Fruit fly (Drosophila melanogaster): ENCODE measurements around the gene Reps.

Gene Reps

DNA sequence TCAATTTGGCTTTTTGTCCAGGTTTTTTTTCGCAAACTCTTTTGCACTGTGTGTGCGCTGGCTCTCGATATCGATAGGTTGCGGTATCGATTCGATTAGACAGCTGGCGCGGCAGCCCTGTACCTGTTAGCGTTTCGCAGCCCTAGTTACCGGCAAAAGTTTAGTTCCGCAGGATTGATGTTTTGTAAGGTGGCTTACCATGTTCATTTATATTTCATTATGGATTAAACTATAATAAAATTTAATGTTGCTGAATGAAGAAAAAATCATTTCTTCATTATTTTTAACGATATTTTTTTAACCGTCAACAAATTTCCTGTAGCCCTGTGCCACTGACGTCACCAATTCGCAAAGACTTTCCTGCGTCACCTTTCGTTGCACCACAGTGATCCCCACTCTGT lies at the start of gene Reps (continued):
- TF ChIP-seq CG10147 (GFP tag; optimal IDR thresholded peaks at IDR 0.05) (peak; percentile 98), CG32772 (GFP tag; IDR thresholded peaks at IDR 0.05) (peak; percentile 99), vnd (GFP tag; IDR thresholded peaks at IDR 0.05; ENCODE audit: partially characterized antibody) (peak; percentile 52; the same call in 2 of the 3 replicates), NC2β (GFP tag; optimal IDR thresholded peaks at IDR 0.05) (peak; percentile 98), ap (GFP tag; IDR thresholded peaks at IDR 0.05) (peak; percentile 99), CG34422 (GFP tag; IDR thresholded peaks at IDR 0.05) (peak; percentile 100), CG11723 (GFP tag; optimal IDR thresholded peaks at IDR 0.05) (peak; percentile 97), gro (GFP tag; optimal IDR thresholded peaks at IDR 0.05) (peak; percentile 97), Hmx (GFP tag; optimal IDR thresholded peaks at IDR 0.05) (peak; percentile 96), Sin3A (optimal IDR thresholded peaks at IDR 0.05) (peak; percentile 96), HmgZ (tag; optimal IDR thresholded peaks at IDR 0.05) (peak; percentile 99), Ets97D (GFP tag; optimal IDR thresholded peaks at IDR 0.05) (peak; percentile 95), gem (tag; optimal IDR thresholded peaks at IDR 0.05) (peak; percentile 99), Oli (tag; optimal IDR thresholded peaks at IDR 0.05) (peak; percentile 98), CG4404 (GFP tag; IDR thresholded peaks at IDR 0.05) (peak; percentile 100), MBD-R2 (GFP tag; IDR thresholded peaks at IDR 0.05) (peak; percentile 99), CG11247 (GFP tag; IDR thresholded peaks at IDR 0.05) (peak; percentile 99), CG4707 (GFP tag; optimal IDR thresholded peaks at IDR 0.05) (peak; percentile 90), ro (GFP tag; IDR thresholded peaks at IDR 0.05) (peak; percentile 99), PHDP (tag; optimal IDR thresholded peaks at IDR 0.05) (peak; percentile 98), CG9797 (GFP tag; optimal IDR thresholded peaks at IDR 0.05) (peak; percentile 72), Dip2 (GFP tag; IDR thresholded peaks at IDR 0.05) (peak; percentile 76), CG1832 (GFP tag; optimal IDR thresholded peaks at IDR 0.05) (no peak), pnt (GFP tag; optimal IDR thresholded peaks at IDR 0.05) (peak; percentile 98), ssp (GFP tag; IDR thresholded peaks at IDR 0.05) (peak; percentile 94), klu (GFP tag; IDR thresholded peaks at IDR 0.05) (peak; percentile 99), Oaz (GFP tag; IDR thresholded peaks at IDR 0.05) (peak; percentile 97), CG18599 (GFP tag; optimal IDR thresholded peaks at IDR 0.05) (peak; percentile 98), schlank (tag; optimal IDR thresholded peaks at IDR 0.05) (peak; percentile 93), gce (GFP tag; IDR thresholded peaks at IDR 0.05) (peak; percentile 97), Antp (GFP tag; optimal IDR thresholded peaks at IDR 0.05) (peak; percentile 96), CG10959 (GFP tag; IDR thresholded peaks at IDR 0.05) (peak; percentile 99), kni (GFP tag; optimal IDR thresholded peaks at IDR 0.05) (no peak), CG14667 (GFP tag; IDR thresholded peaks at IDR 0.05) (peak; percentile 99), CG14710 (tag; optimal IDR thresholded peaks at IDR 0.05) (peak; percentile 98), CG3726 (GFP tag; IDR thresholded peaks at IDR 0.05) (peak; percentile 98), CG16779 (GFP tag; IDR thresholded peaks at IDR 0.05) (peak; percentile 95), CG18476 (GFP tag; optimal IDR thresholded peaks at IDR 0.05) (peak; percentile 98), dpn (GFP tag; optimal IDR thresholded peaks at IDR 0.05) (peak; percentile 99), tx (GFP tag; optimal IDR thresholded peaks at IDR 0.05) (peak; percentile 96), Mrtf (GFP tag; IDR thresholded peaks at IDR 0.05) (peak; percentile 99), CG31441 (GFP tag; IDR thresholded peaks at IDR 0.05) (peak; percentile 99), B-H1 (GFP tag; IDR thresholded peaks at IDR 0.05) (peak; percentile 99), CG17802 (tag; optimal IDR thresholded peaks at IDR 0.05) (peak; percentile 91), en (GFP tag; optimal IDR thresholded peaks at IDR 0.05) (peak; percentile 95), ac (GFP tag; optimal IDR thresholded peaks at IDR 0.05) (peak; percentile 94), BEAF-32 (GFP tag; optimal IDR thresholded peaks at IDR 0.05) (peak; percentile 75), Gsc (GFP tag; IDR thresholded peaks at IDR 0.05) (peak; percentile 98), CG7987 (GFP tag; optimal IDR thresholded peaks at IDR 0.05) (peak; percentile 94), p53 (GFP tag; optimal IDR thresholded peaks at IDR 0.05) (peak; percentile 90), CG4820 (GFP tag; optimal IDR thresholded peaks at IDR 0.05) (peak; percentile 99), CG12659 (GFP tag; optimal IDR thresholded peaks at IDR 0.05) (peak; percentile 99)

Data from whole organism, embryonic.